Worm (Caenorhabditis elegans) whole organism, young adult: ENCODE data around the gene abch-1.

Experiments
- F37B4.10 ChIP-seq: fragments of 200-800 bp; sonication (Bioruptor generic); IDR thresholded peaks from 2 replicates; pipeline ENCODE4 v1.3.6; 2022; ENCODE audit warnings: missing genetic modification characterization, missing compliant biosample characterization
- bed-1 ChIP-seq: fragments of 200-800 bp; sonication (Bioruptor generic); IDR thresholded peaks from 2 replicates; pipeline ENCODE4 v1.3.6; 2022; ENCODE audit warnings: missing genetic modification reagents, missing genetic modification characterization, missing compliant biosample characterization
- hlh-26 ChIP-seq: fragments of 200-800 bp; sonication (Bioruptor generic); conservative IDR thresholded peaks from 2 replicates; pipeline ENCODE4 v1.3.6; 2022; ENCODE audit warnings: missing genetic modification reagents, missing genetic modification characterization, missing compliant biosample characterization
- madf-10 ChIP-seq: sonication (generic microtip); optimal IDR thresholded peaks from 2 replicates; lab custom pipeline; 2016; ENCODE audit warnings: mild to moderate bottlenecking, missing genetic modification characterization, missing compliant biosample characterization
- mxl-1 ChIP-seq: sonication (generic microtip); optimal IDR thresholded peaks from 2 replicates; lab custom pipeline; 2016; ENCODE audit warnings: missing genetic modification characterization, missing compliant biosample characterization
- rec-8 ChIP-seq, 2 experiments: sonication (generic microtip); optimal IDR thresholded peaks; 2 replicates each; lab custom pipeline; 2016; ENCODE audit warnings: mild to moderate bottlenecking in 2 of 2, missing genetic modification characterization in 2 of 2, missing genetic modification reagents in 2 of 2, missing genotype in 2 of 2, missing biosample characterization in 1 of 2, missing compliant biosample characterization in 1 of 2, moderate library complexity in 1 of 2
- snpc-1.3 ChIP-seq: sonication (generic microtip); optimal IDR thresholded peaks from 2 replicates; lab custom pipeline; 2017; ENCODE audit warnings: missing genetic modification characterization, mild to moderate bottlenecking, missing compliant biosample characterization, antibody characterized with exemption, moderate library complexity, missing genotype, missing genetic modification reagents; ENCODE audit not compliant: insufficient read depth

DNA sequence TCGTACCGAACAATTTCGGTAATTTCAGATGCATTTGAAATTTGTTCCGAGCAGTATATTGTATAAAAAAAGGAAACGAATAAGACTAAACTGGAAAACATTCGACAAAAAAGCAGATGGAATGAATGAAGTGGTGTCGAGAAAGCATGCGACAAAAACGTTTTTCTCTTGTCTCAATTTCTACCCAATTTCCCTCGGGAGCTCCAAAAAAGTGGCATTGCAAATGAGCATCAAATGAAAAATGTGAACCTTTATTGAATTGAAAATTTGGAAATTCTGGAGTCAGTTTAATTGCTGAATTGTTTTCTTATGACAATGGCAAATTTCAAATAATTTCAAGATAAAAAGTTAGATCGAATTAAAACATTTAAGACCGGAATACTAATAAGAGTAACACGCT lies 31.3 kb downstream of the abch-1 start, which contains the start of gene R05G9.5:
- TF ChIP-seq rec-8 (tag; optimal IDR thresholded peaks at IDR 0.05; lab: Kevin White, UChicago): no peak
- no peak for TF ChIP-seq F37B4.10 (GFP tag; lab: Robert Waterston, UW)
- TF ChIP-seq hlh-26 (GFP tag; lab: Robert Waterston, UW): no peak
- no peak for TF ChIP-seq mxl-1
- no peak for TF ChIP-seq madf-10 (tag; lab: Kevin White, UChicago)
- TF ChIP-seq snpc-1.3 (tag; lab: Kevin White, UChicago): no peak
- TF ChIP-seq bed-1 (GFP tag; lab: Robert Waterston, UW): no peak
